Fruit fly (Drosophila melanogaster): ENCODE results near the gene zormin.

Gene zormin

dm6 chr3L:2151588-2152372, at the start of gene zormin (continued):
- no peak for TF ChIP-seq CG5953 (GFP tag; IDR thresholded peaks at IDR 0.05)
- no peak for TF ChIP-seq tna (GFP tag; IDR thresholded peaks at IDR 0.05; ENCODE audit: partially characterized antibody)
- no peak for TF ChIP-seq CG2202 (tag; optimal IDR thresholded peaks at IDR 0.05)
- no peak for TF ChIP-seq CG17912 (GFP tag; optimal IDR thresholded peaks at IDR 0.05)
- TF ChIP-seq gcm2 (GFP tag; optimal IDR thresholded peaks at IDR 0.05), result no peak
- peak; percentile 15 for TF ChIP-seq Hsf (GFP tag; optimal IDR thresholded peaks at IDR 0.05)
- no peak for TF ChIP-seq en (GFP tag; optimal IDR thresholded peaks at IDR 0.05)
- peak; percentile 43 for TF ChIP-seq Antp (GFP tag; optimal IDR thresholded peaks at IDR 0.05)
- TF ChIP-seq HHEX (GFP tag; optimal IDR thresholded peaks at IDR 0.05), result peak; percentile 8
- peak in 1 of 2 experiments; percentile 41 for TF ChIP-seq Eip74EF (GFP tag; optimal IDR thresholded peaks at IDR 0.05)
- no peak for TF ChIP-seq hth (optimal IDR thresholded peaks at IDR 0.05)
- TF ChIP-seq CG8089 (GFP tag; optimal IDR thresholded peaks at IDR 0.05), result no peak
- TF ChIP-seq fd96Cb (tag; optimal IDR thresholded peaks at IDR 0.05), result peak; percentile 50
- TF ChIP-seq CG2120 (GFP tag; optimal IDR thresholded peaks at IDR 0.05), result no peak
- TF ChIP-seq CG4360 (GFP tag; IDR thresholded peaks at IDR 0.05), result 0 out of 2 replicates have a peak, but pooled peaks have one; percentile 5
- no peak for TF ChIP-seq Neu2 (GFP tag; optimal IDR thresholded peaks at IDR 0.05; ENCODE audit: borderline replicate concordance)
- TF ChIP-seq Bgb (GFP tag; IDR thresholded peaks at IDR 0.05; ENCODE audit: partially characterized antibody), result no peak
- no peak for TF ChIP-seq CG8765 (GFP tag; IDR thresholded peaks at IDR 0.05)
- no peak for TF ChIP-seq HLH54F (GFP tag; optimal IDR thresholded peaks at IDR 0.05)
- no peak for TF ChIP-seq CG8281 (tag; optimal IDR thresholded peaks at IDR 0.05)
- TF ChIP-seq Oaz (GFP tag; IDR thresholded peaks at IDR 0.05), result no peak
- TF ChIP-seq Sry-β (GFP tag; optimal IDR thresholded peaks at IDR 0.05), result no peak
- TF ChIP-seq rib (GFP tag; IDR thresholded peaks at IDR 0.05), result no peak
- no peak for TF ChIP-seq CTCF (GFP tag; optimal IDR thresholded peaks at IDR 0.05)
- peak; percentile 76 for TF ChIP-seq crol (GFP tag; IDR thresholded peaks at IDR 0.05)
- TF ChIP-seq lola (GFP tag; optimal IDR thresholded peaks at IDR 0.05), result no peak
- no peak for TF ChIP-seq CG13123 (GFP tag; optimal IDR thresholded peaks at IDR 0.05)
- TF ChIP-seq Chrac-16 (GFP tag; optimal IDR thresholded peaks at IDR 0.05), result no peak
- TF ChIP-seq CG12769 (tag; optimal IDR thresholded peaks at IDR 0.05), result peak; percentile 17
- no peak for TF ChIP-seq CG9437 (GFP tag; optimal IDR thresholded peaks at IDR 0.05)
- no peak for TF ChIP-seq CG17802 (tag; optimal IDR thresholded peaks at IDR 0.05)
- no peak for TF ChIP-seq CG14710 (tag; optimal IDR thresholded peaks at IDR 0.05)
- TF ChIP-seq CG5245 (GFP tag; optimal IDR thresholded peaks at IDR 0.05), result no peak
- no peak for TF ChIP-seq Tbp (GFP tag; optimal IDR thresholded peaks at IDR 0.05)
- TF ChIP-seq MESR4 (GFP tag; optimal IDR thresholded peaks at IDR 0.05), result no peak
- TF ChIP-seq lmd (GFP tag; IDR thresholded peaks at IDR 0.05), result peak; percentile 26; the same call in 1 of the 2 replicates
- TF ChIP-seq sd (tag; optimal IDR thresholded peaks at IDR 0.05), result no peak
- no peak for TF ChIP-seq eyg (GFP tag; optimal IDR thresholded peaks at IDR 0.05)
- TF ChIP-seq CG11247 (GFP tag; IDR thresholded peaks at IDR 0.05), result 0 out of 2 replicates have a peak, but pooled peaks have one; percentile 21
- TF ChIP-seq CG13894 (tag; optimal IDR thresholded peaks at IDR 0.05), result no peak
- TF ChIP-seq CG17361 (GFP tag; IDR thresholded peaks at IDR 0.05), result 0 out of 3 replicates have a peak, but pooled peaks have one; percentile 26
- TF ChIP-seq dysf (GFP tag; IDR thresholded peaks at IDR 0.05), result peak; percentile 55; the same call in 2 of the 3 replicates
- TF ChIP-seq HmgD (GFP tag; optimal IDR thresholded peaks at IDR 0.05), result no peak
- no peak for TF ChIP-seq dan (GFP tag; IDR thresholded peaks at IDR 0.05)
- no peak for TF ChIP-seq h (optimal IDR thresholded peaks at IDR 0.05)
- TF ChIP-seq Adf1 (GFP tag; IDR thresholded peaks at IDR 0.05), result no peak
- TF ChIP-seq CG1647 (GFP tag; optimal IDR thresholded peaks at IDR 0.05), result no peak
- TF ChIP-seq Dp (GFP tag; optimal IDR thresholded peaks at IDR 0.05), result peak; percentile 20
- TF ChIP-seq CG30403 (GFP tag; optimal IDR thresholded peaks at IDR 0.05), result no peak
- TF ChIP-seq Blimp-1 (GFP tag; optimal IDR thresholded peaks at IDR 0.05), result peak; percentile 41
- peak; percentile 78 for TF ChIP-seq sens (GFP tag)

All from whole organism, embryonic.